Fruit fly (Drosophila melanogaster) whole organism, pupa: ENCODE results near the gene Dpy-30L2.

Experiments used
- CG10348 ChIP-seq: fragments of 200-800 bp; sonication (Bioruptor generic); IDR thresholded peaks from 2 replicates; pipeline ENCODE4 v1.3.6; 2022; ENCODE audit warnings: missing biosample characterization, missing genetic modification characterization
- CG12605 ChIP-seq: fragments of 200-800 bp; sonication (Bioruptor generic); IDR thresholded peaks from 2 replicates; pipeline ENCODE4 v1.3.6; 2022; ENCODE audit warnings: missing biosample characterization, missing genetic modification characterization
- CG13204 ChIP-seq: fragments of 200-800 bp; sonication (Bioruptor generic); optimal IDR thresholded peaks from 2 replicates; lab custom pipeline; 2018; ENCODE audit warnings: missing biosample characterization, mild to moderate bottlenecking, missing genetic modification characterization, moderate library complexity
- CG14655 ChIP-seq: fragments of 200-800 bp; sonication (Bioruptor generic); optimal IDR thresholded peaks from 3 replicates; lab custom pipeline; 2017; ENCODE audit warnings: mild to moderate bottlenecking, missing biosample characterization, missing genetic modification reagents, missing genetic modification characterization
- CG15710 ChIP-seq: fragments of 200-800 bp; sonication (Bioruptor generic); optimal IDR thresholded peaks from 2 replicates; lab custom pipeline; 2018; ENCODE audit warnings: missing biosample characterization, mild to moderate bottlenecking, missing genetic modification characterization, moderate library complexity
- CG17806 ChIP-seq: fragments of 200-800 bp; sonication (Bioruptor generic); optimal IDR thresholded peaks from 2 replicates; lab custom pipeline; 2018; ENCODE audit warnings: missing biosample characterization, mild to moderate bottlenecking, missing genetic modification characterization, moderate library complexity
- CG32121 ChIP-seq: fragments of 200-800 bp; sonication (Bioruptor generic); IDR thresholded peaks from 2 replicates; pipeline ENCODE4 v1.3.6; 2022; ENCODE audit warnings: missing biosample characterization, missing genetic modification characterization
- CG34367 ChIP-seq: fragments of 200-800 bp; sonication (Bioruptor generic); optimal IDR thresholded peaks from 2 replicates; lab custom pipeline; 2018; ENCODE audit warnings: missing biosample characterization, mild to moderate bottlenecking, missing genetic modification characterization
- CG4496 ChIP-seq: fragments of 200-800 bp; sonication (Bioruptor generic); IDR thresholded peaks from 3 replicates; pipeline ENCODE4 v1.3.6; 2022; ENCODE audit warnings: missing biosample characterization, missing genetic modification characterization
- CG8159 ChIP-seq: fragments of 200-800 bp; sonication (Bioruptor generic); optimal IDR thresholded peaks from 3 replicates; lab custom pipeline; 2018; ENCODE audit warnings: missing biosample characterization, mild to moderate bottlenecking, missing genetic modification characterization, moderate library complexity
- CG8301 ChIP-seq: fragments of 200-800 bp; sonication (Bioruptor generic); optimal IDR thresholded peaks from 2 replicates; lab custom pipeline; 2018; ENCODE audit warnings: missing biosample characterization, mild to moderate bottlenecking, missing genetic modification characterization
- CG9948 ChIP-seq: fragments of 200-800 bp; sonication (Bioruptor generic); optimal IDR thresholded peaks from 2 replicates; lab custom pipeline; 2018; ENCODE audit warnings: missing biosample characterization, mild to moderate bottlenecking, missing genetic modification characterization, moderate library complexity
- D1 ChIP-seq: fragments of 200-800 bp; sonication (Bioruptor generic); optimal IDR thresholded peaks from 2 replicates; lab custom pipeline; 2018; ENCODE audit warnings: missing biosample characterization, mild to moderate bottlenecking, missing genetic modification characterization, moderate library complexity
- EcR ChIP-seq: fragments of 200-800 bp; sonication (Bioruptor generic); optimal IDR thresholded peaks from 3 replicates; lab custom pipeline; 2019; ENCODE audit warnings: missing biosample characterization, missing genetic modification characterization, mild to moderate bottlenecking, moderate library complexity, missing genetic modification reagents
- Ets98B ChIP-seq: fragments of 200-800 bp; sonication (Bioruptor generic); IDR thresholded peaks from 2 replicates; pipeline ENCODE4 v1.3.6; 2022; ENCODE audit warnings: missing biosample characterization, missing genetic modification characterization
- Pif1A ChIP-seq: fragments of 200-800 bp; sonication (Bioruptor generic); optimal IDR thresholded peaks from 3 replicates; lab custom pipeline; 2016; ENCODE audit warnings: missing biosample characterization, missing genetic modification characterization
- Pif1B ChIP-seq: fragments of 200-800 bp; sonication (Bioruptor generic); optimal IDR thresholded peaks from 3 replicates; lab custom pipeline; 2016; ENCODE audit warnings: missing biosample characterization, missing genetic modification characterization
- Snoo ChIP-seq: fragments of 200-800 bp; sonication (Bioruptor generic); optimal IDR thresholded peaks from 3 replicates; lab custom pipeline; 2017; ENCODE audit warnings: missing biosample characterization, mild to moderate bottlenecking, missing genetic modification characterization, inconsistent platforms
- fd96Ca ChIP-seq: fragments of 200-800 bp; sonication (Bioruptor generic); IDR thresholded peaks from 3 replicates; pipeline ENCODE4 v1.3.6; 2022; ENCODE audit warnings: missing biosample characterization, missing genetic modification characterization
- gl ChIP-seq: fragments of 200-800 bp; sonication (Bioruptor generic); optimal IDR thresholded peaks from 2 replicates; lab custom pipeline; 2018; ENCODE audit warnings: missing biosample characterization, mild to moderate bottlenecking, missing genetic modification characterization
- rn ChIP-seq: fragments of 200-800 bp; sonication (Bioruptor generic); IDR thresholded peaks from 2 replicates; pipeline ENCODE4 v1.3.6; 2022; ENCODE audit warnings: missing biosample characterization, missing genetic modification characterization

Dpy-30L2 gene

DNA sequence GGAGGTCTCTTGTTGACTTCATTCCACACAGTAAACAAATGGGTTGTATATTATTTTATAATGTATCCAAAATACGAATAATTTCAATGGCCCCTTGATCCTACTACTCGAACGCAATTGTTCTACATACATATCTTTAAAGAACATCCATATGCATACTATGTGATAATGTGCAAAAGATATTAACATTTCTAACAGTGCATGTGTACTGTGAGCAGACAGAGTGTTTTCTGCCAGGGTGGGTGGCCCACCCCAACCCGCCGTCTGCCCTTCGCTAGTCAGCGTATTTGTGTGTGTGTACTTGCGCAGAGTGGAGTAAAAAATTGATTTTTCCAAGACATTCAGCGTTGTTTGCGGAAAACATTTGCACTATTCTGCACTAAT lies 23.5 kb upstream of the Dpy-30L2 start:
- TF ChIP-seq gl (tag; lab: Kevin White, UChicago) (peak; percentile 91), Ets98B (GFP tag; lab: Robert Waterston, UW) (peak; percentile 94), CG17806 (tag; lab: Kevin White, UChicago) (peak; percentile 97), EcR (no peak), CG32121 (GFP tag; lab: Robert Waterston, UW) (peak; percentile 85), CG4496 (GFP tag; lab: Robert Waterston, UW) (peak; percentile 97), fd96Ca (peak; percentile 92), Pif1A (GFP tag; lab: Kevin White, UChicago) (peak; percentile 70), CG9948 (tag; lab: Kevin White, UChicago) (peak; percentile 91), Snoo (tag; lab: Kevin White, UChicago) (no peak), CG15710 (tag; lab: Kevin White, UChicago) (peak; percentile 84), CG8301 (tag; lab: Kevin White, UChicago) (peak; percentile 89), D1 (tag; lab: Kevin White, UChicago) (peak; percentile 34), rn (peak; percentile 92), CG10348 (GFP tag; lab: Robert Waterston, UW) (peak; percentile 77), CG8159 (tag; lab: Kevin White, UChicago) (peak; percentile 91), CG34367 (peak; percentile 94), CG12605 (peak; percentile 92), Pif1B (GFP tag; lab: Kevin White, UChicago) (peak; percentile 77), CG13204 (GFP tag; lab: Kevin White, UChicago) (no peak), CG14655 (GFP tag; lab: Kevin White, UChicago) (peak; percentile 83)
- TF ChIP-seq, all 21 proteins: peak for 18

DNA sequence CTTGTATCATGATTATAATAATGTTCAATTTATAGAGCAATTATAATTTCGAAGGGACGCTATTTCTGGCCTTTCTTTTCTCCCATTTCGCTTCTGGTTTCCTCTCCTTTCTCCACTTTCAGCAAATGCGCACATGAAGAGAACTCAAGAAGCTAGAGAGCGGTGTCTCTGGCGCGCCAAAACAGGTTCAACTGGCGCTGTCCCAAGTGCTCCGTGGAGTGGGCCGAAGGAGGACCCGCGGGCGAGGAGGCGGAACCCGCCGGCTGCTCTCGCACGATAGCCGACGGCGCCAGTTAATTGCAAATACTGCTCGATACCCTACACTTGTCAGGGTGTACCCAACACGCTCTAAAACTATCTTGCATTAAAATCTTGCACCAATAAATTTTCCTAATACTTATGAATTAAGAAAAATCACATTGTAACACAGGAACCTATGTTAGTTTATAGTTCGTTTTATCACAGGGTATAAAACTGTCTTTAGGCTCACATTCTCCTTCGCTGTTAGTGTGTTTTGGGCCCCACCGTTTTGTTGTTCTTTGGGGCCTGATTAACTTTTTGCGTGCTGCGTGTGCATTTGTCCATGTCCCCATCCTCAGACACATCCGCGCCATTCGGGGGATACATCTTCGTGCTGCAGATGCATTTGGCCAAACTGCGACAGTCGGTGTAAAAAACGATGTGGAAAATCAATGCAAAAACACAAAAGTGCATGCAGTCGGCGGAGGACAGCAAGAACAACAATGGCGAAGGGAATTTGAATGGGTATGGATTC lies 22.9 kb upstream of the Dpy-30L2 start:
- TF ChIP-seq fd96Ca (peak; percentile 99), Pif1B (GFP tag; lab: Kevin White, UChicago) (peak; percentile 95), EcR (peak; percentile 54), Ets98B (GFP tag; lab: Robert Waterston, UW) (peak; percentile 99), CG14655 (GFP tag; lab: Kevin White, UChicago) (peak; percentile 98), CG34367 (peak; percentile 97), CG15710 (tag; lab: Kevin White, UChicago) (peak; percentile 98), Pif1A (GFP tag; lab: Kevin White, UChicago) (peak; percentile 97), rn (peak; percentile 96), Snoo (tag; lab: Kevin White, UChicago) (peak; percentile 91), CG8301 (tag; lab: Kevin White, UChicago) (peak; percentile 99), CG9948 (tag; lab: Kevin White, UChicago) (peak; percentile 98), CG8159 (tag; lab: Kevin White, UChicago) (peak; percentile 96), CG32121 (GFP tag; lab: Robert Waterston, UW) (peak; percentile 99), CG17806 (tag; lab: Kevin White, UChicago) (peak; percentile 98), gl (tag; lab: Kevin White, UChicago) (peak; percentile 94), D1 (tag; lab: Kevin White, UChicago) (peak; percentile 70), CG4496 (GFP tag; lab: Robert Waterston, UW) (peak; percentile 99), CG12605 (peak; percentile 98), CG10348 (GFP tag; lab: Robert Waterston, UW) (peak; percentile 95), CG13204 (GFP tag; lab: Kevin White, UChicago) (peak; percentile 96)

DNA sequence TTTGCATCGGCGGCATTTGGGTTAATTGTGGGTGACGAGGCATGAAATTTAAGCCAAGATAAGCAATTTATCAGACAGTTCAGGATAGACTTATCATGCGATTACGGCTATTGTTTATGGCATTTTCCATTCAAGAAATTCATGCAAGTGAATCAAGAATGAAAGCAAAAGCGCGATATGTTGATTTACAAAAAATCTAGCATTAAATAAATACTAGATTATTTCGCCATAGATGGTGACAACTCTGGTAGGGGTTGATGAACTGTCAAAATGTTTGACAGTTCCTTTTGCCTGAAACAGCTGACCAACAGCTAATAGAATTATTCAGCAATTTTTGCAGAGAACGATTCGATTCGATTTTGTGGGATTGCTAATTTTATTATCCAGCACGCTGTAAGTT lies 21.5 kb upstream of the Dpy-30L2 start, which contains the start of gene CG32259:
Gene CG32259 (plus strand): TSS at position 301 of the 400 bp plus-strand sequence.
- TF ChIP-seq CG13204 (GFP tag; lab: Kevin White, UChicago) (no peak), CG8301 (tag; lab: Kevin White, UChicago) (no peak), rn (no peak), CG14655 (GFP tag; lab: Kevin White, UChicago) (no peak), Ets98B (GFP tag; lab: Robert Waterston, UW) (no peak), CG34367 (no peak), EcR (no peak), CG32121 (GFP tag; lab: Robert Waterston, UW) (no peak), CG12605 (no peak), CG4496 (GFP tag; lab: Robert Waterston, UW) (no peak), CG8159 (tag; lab: Kevin White, UChicago) (no peak), CG15710 (tag; lab: Kevin White, UChicago) (no peak), Pif1B (GFP tag; lab: Kevin White, UChicago) (no peak), fd96Ca (no peak), CG10348 (GFP tag; lab: Robert Waterston, UW) (no peak), gl (tag; lab: Kevin White, UChicago) (no peak), CG17806 (tag; lab: Kevin White, UChicago) (no peak), Pif1A (GFP tag; lab: Kevin White, UChicago) (no peak)

DNA sequence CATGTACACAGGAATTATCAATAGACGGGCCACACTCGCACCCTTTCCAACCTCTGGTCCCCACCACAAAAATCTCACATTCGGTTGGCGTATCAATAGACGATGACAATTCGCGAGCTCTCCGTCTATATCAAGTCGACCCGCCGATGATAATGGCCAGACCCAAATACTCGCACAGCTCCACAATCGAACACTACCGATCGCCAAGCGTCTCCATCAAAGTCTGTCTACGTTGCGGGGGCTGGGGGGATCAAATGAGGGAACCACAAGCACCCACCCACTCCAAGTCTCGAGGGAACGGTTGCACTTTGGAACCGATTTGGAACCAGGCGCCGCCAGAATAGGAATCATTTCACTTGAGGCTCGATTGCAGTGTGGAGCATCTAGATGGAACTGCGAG lies 20.8 kb upstream of the Dpy-30L2 start:
- TF ChIP-seq CG32121 (GFP tag; lab: Robert Waterston, UW) (peak; percentile 64), Pif1A (GFP tag; lab: Kevin White, UChicago) (no peak), fd96Ca (peak; percentile 56; the same call in 2 of the 3 replicates), Pif1B (GFP tag; lab: Kevin White, UChicago) (no peak), gl (tag; lab: Kevin White, UChicago) (no peak), CG14655 (GFP tag; lab: Kevin White, UChicago) (no peak), CG34367 (no peak), CG4496 (GFP tag; lab: Robert Waterston, UW) (peak; percentile 43; the same call in 1 of the 3 replicates), CG12605 (peak; percentile 62), Ets98B (GFP tag; lab: Robert Waterston, UW) (peak; percentile 42), CG17806 (tag; lab: Kevin White, UChicago) (no peak)
